Worm (Caenorhabditis elegans): ENCODE data around the gene srh-206.

ce11 chrV:16918378-16918777 is 36.3 kb downstream of the srh-206 start, which contains the start of the genes fbxa-206 and Y102A5C.2:
- TF ChIP-seq rnt-1 (tag; optimal IDR thresholded peaks at IDR 0.05) (no peak), ceh-30 (tag; optimal IDR thresholded peaks at IDR 0.05) (no peak), gmeb-2 (tag; optimal IDR thresholded peaks at IDR 0.05) (no peak), unc-55 (GFP tag; optimal IDR thresholded peaks at IDR 0.05) (no peak), pqm-1 (tag; optimal IDR thresholded peaks at IDR 0.05) (no peak), ets-4 (tag; optimal IDR thresholded peaks at IDR 0.05) (no peak), pag-3 (tag; optimal IDR thresholded peaks at IDR 0.05; ENCODE audit: borderline replicate concordance) (no peak)
